Fruit fly (Drosophila melanogaster) whole organism, adult: ENCODE results near the gene CG17996.
A peak's percentile ranks its signal among the peaks of the same experiment; 100 is the strongest.

Experiments used
- CG11617 ChIP-seq: fragments of 200-800 bp; sonication (Bioruptor generic); optimal IDR thresholded peaks from 2 replicates; lab custom pipeline; 2017; ENCODE audit warnings: mild to moderate bottlenecking, missing biosample characterization, missing genetic modification reagents, missing genetic modification characterization
- CG12768 ChIP-seq: fragments of 200-800 bp; sonication (Bioruptor generic); optimal IDR thresholded peaks from 2 replicates; lab custom pipeline; 2017; ENCODE audit warnings: missing biosample characterization, missing genetic modification characterization, mild to moderate bottlenecking, moderate library complexity, missing genetic modification reagents
- CG14711 ChIP-seq: fragments of 200-800 bp; sonication (Bioruptor generic); optimal IDR thresholded peaks from 2 replicates; lab custom pipeline; 2018; ENCODE audit warnings: missing biosample characterization, mild to moderate bottlenecking, missing genetic modification characterization, moderate library complexity
- CG1620 ChIP-seq: fragments of 200-800 bp; sonication (Bioruptor generic); optimal IDR thresholded peaks from 2 replicates; lab custom pipeline; 2016; ENCODE audit warnings: missing biosample characterization, missing genetic modification characterization
- CG33017 ChIP-seq: fragments of 200-800 bp; sonication (Bioruptor generic); optimal IDR thresholded peaks from 2 replicates; lab custom pipeline; 2018; ENCODE audit warnings: missing biosample characterization, mild to moderate bottlenecking, missing genetic modification characterization, moderate library complexity
- CG5204 ChIP-seq: fragments of 200-800 bp; sonication (Bioruptor generic); optimal IDR thresholded peaks from 2 replicates; lab custom pipeline; 2016; ENCODE audit warnings: missing biosample characterization, missing genetic modification characterization
- CG7045 ChIP-seq: fragments of 200-800 bp; sonication (Bioruptor generic); optimal IDR thresholded peaks from 2 replicates; lab custom pipeline; 2017; ENCODE audit warnings: missing biosample characterization, mild to moderate bottlenecking, missing genetic modification characterization
- CG7101 ChIP-seq: fragments of 200-800 bp; sonication (Bioruptor generic); optimal IDR thresholded peaks from 2 replicates; lab custom pipeline; 2018; ENCODE audit warnings: missing biosample characterization, mild to moderate bottlenecking, missing genetic modification characterization, moderate library complexity
- Clk ChIP-seq: fragments of 200-800 bp; sonication (Bioruptor generic); optimal IDR thresholded peaks from 2 replicates; lab custom pipeline; 2017; ENCODE audit warnings: missing biosample characterization, missing genetic modification characterization
- Crg-1 ChIP-seq: fragments of 200-800 bp; sonication (Bioruptor generic); optimal IDR thresholded peaks from 2 replicates; lab custom pipeline; 2016; ENCODE audit warnings: missing biosample characterization, missing genetic modification characterization
- Hr96 ChIP-seq: fragments of 200-800 bp; sonication (Bioruptor generic); optimal IDR thresholded peaks from 2 replicates; lab custom pipeline; 2016; ENCODE audit warnings: missing biosample characterization, missing genetic modification characterization
- Mnt ChIP-seq: fragments of 200-800 bp; sonication (Bioruptor generic); optimal IDR thresholded peaks from 2 replicates; lab custom pipeline; 2016; ENCODE audit warnings: missing biosample characterization, mild to moderate bottlenecking, missing genetic modification characterization
- bab1 ChIP-seq: fragments of 200-800 bp; sonication (Bioruptor generic); optimal IDR thresholded peaks from 3 replicates; lab custom pipeline; 2019; ENCODE audit warnings: missing biosample characterization, mild to moderate bottlenecking, missing genetic modification characterization, moderate library complexity
- cic ChIP-seq: fragments of 200-800 bp; sonication (Bioruptor generic); optimal IDR thresholded peaks from 2 replicates; lab custom pipeline; 2017; ENCODE audit warnings: missing biosample characterization, mild to moderate bottlenecking, missing genetic modification characterization, moderate library complexity
- cnc ChIP-seq, 2 experiments: fragments of >200 bp; optimal IDR thresholded peaks; 2 replicates each; lab custom pipeline; 2017
- kay ChIP-seq: fragments of 200-800 bp; sonication (Bioruptor generic); peaks from one replicate; lab custom pipeline; 2016; ENCODE audit warnings: missing biosample characterization, missing genetic modification characterization, borderline replicate concordance
- ovo ChIP-seq: fragments of 200-800 bp; sonication (Bioruptor generic); optimal IDR thresholded peaks from 2 replicates; lab custom pipeline; 2016; ENCODE audit warnings: missing biosample characterization, missing genetic modification characterization
- pad ChIP-seq: fragments of 200-800 bp; sonication (Bioruptor generic); optimal IDR thresholded peaks from 3 replicates; lab custom pipeline; 2017; ENCODE audit warnings: missing biosample characterization, missing genetic modification characterization, mild to moderate bottlenecking, moderate library complexity, missing genetic modification reagents
- tj ChIP-seq: fragments of 200-800 bp; sonication (Bioruptor generic); optimal IDR thresholded peaks from 3 replicates; lab custom pipeline; 2017; ENCODE audit warnings: missing biosample characterization, mild to moderate bottlenecking, missing genetic modification characterization, moderate library complexity
- toe ChIP-seq: fragments of 200-800 bp; sonication (Bioruptor generic); optimal IDR thresholded peaks from 2 replicates; lab custom pipeline; 2016; ENCODE audit warnings: missing biosample characterization, missing genetic modification characterization

Gene CG17996

DNA sequence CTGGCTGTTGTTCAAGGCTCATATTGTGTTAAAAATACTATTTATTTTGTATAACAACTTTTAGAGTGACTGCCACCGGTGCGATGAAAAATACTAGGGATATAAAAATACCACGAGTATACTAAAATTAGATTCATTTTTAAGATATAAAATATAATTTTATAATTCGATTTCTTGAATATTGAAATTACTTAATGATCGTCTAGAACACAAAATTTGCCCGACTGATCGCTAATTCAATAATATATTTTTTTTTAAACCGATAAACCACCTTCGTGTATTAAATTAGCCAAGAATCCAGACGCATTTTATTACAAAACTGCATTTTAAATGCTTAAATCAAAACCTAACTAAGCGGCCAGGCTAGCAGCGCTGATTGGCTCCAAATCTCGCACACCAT is at the start of gene CG17996:
CG17996 (minus strand) TSS at position 101 of the 400 bp plus-strand sequence.
- no peak for TF ChIP-seq tj
- no peak for TF ChIP-seq CG11617 (GFP tag; lab: Kevin White, UChicago)
- TF ChIP-seq CG1620 (GFP tag; lab: Kevin White, UChicago): no peak
- no peak for TF ChIP-seq ovo (GFP tag; lab: Kevin White, UChicago)
- no peak for TF ChIP-seq Mnt (GFP tag; lab: Kevin White, UChicago)
- no peak for TF ChIP-seq cic
- TF ChIP-seq kay: no peak
- TF ChIP-seq Crg-1 (GFP tag; lab: Kevin White, UChicago): no peak
- TF ChIP-seq CG7045 (GFP tag; lab: Kevin White, UChicago): no peak
- TF ChIP-seq bab1 (GFP tag; lab: Kevin White, UChicago): no peak
- TF ChIP-seq toe (GFP tag; lab: Kevin White, UChicago): no peak
- no peak for TF ChIP-seq cnc (optimal IDR thresholded peaks at IDR 0.05; lab: Kevin White, UChicago)

DNA sequence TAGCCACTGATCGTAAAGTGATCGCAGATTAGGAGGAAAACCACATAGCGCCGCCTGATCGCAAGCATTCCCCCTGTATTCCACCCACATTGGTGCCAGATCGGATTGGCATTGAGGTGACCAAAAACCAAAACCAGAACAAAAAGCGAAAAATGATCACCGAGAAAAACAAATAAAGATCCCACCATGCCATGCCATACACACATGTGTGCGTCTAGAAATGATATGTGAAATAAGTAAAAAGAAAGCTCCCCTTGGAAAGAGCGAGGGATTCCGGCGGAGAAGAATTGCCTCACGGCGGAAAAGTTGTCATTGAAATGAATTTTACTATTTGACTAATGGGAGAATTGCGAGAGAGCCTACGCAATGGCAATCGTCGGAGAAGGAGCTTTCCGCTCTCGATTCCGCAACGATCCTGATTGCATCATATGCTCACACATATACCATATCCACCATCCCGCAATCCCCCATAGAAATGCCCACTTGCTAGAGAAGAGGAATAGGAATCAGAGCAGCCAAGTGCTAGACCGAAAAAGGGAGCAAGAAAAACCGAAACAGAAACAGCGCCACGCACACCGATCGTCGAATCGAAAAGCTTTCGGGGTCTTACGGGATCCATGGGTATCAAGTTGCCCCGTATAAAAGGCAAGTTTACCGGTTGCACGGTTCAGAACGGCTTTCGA is 35.4 kb upstream of the CG17996 start, which contains the start of gene Mhc:
Mhc (plus strand) TSS at position 497 of the 683 bp plus-strand sequence.
- no peak for TF ChIP-seq kay
- TF ChIP-seq toe (GFP tag; lab: Kevin White, UChicago): no peak
- no peak for TF ChIP-seq cic
- TF ChIP-seq Hr96 (GFP tag; lab: Kevin White, UChicago): no peak
- no peak for TF ChIP-seq CG12768 (GFP tag; lab: Kevin White, UChicago)
- TF ChIP-seq cnc (optimal IDR thresholded peaks at IDR 0.05; lab: Kevin White, UChicago): no peak
- TF ChIP-seq bab1 (GFP tag; lab: Kevin White, UChicago): no peak
- TF ChIP-seq Mnt (GFP tag; lab: Kevin White, UChicago): no peak
- no peak for TF ChIP-seq CG33017 (tag; lab: Kevin White, UChicago)

DNA sequence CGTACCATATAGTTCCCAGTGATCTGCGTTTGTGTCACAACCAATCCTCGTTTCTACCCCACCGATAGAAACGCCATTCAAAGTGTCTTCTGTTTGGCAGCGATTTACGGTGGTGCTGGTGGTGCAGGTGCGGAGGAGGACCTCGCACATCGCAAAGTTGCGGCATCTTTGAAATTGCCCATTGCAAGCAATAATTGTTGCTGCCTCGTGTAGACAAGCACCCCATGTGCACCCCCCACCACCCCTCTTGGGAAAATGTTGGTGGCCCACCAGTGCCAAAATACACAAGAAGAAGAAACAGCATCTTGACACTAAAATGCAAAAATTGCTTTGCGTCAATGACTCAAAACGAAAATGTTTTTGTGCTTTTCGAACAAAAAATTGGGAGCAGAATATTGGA is 33.6 kb upstream of the CG17996 start:
- no peak for TF ChIP-seq tj
- TF ChIP-seq CG5204 (GFP tag; lab: Kevin White, UChicago): no peak
- TF ChIP-seq CG33017 (tag; lab: Kevin White, UChicago): no peak
- TF ChIP-seq Mnt (GFP tag; lab: Kevin White, UChicago): no peak
- TF ChIP-seq CG7101: no peak
- no peak for TF ChIP-seq toe (GFP tag; lab: Kevin White, UChicago)
- TF ChIP-seq Crg-1 (GFP tag; lab: Kevin White, UChicago): no peak
- no peak for TF ChIP-seq kay
- no peak for TF ChIP-seq CG1620 (GFP tag; lab: Kevin White, UChicago)
- no peak for TF ChIP-seq CG7045 (GFP tag; lab: Kevin White, UChicago)
- TF ChIP-seq CG12768 (GFP tag; lab: Kevin White, UChicago): no peak
- TF ChIP-seq bab1 (GFP tag; lab: Kevin White, UChicago): no peak

DNA sequence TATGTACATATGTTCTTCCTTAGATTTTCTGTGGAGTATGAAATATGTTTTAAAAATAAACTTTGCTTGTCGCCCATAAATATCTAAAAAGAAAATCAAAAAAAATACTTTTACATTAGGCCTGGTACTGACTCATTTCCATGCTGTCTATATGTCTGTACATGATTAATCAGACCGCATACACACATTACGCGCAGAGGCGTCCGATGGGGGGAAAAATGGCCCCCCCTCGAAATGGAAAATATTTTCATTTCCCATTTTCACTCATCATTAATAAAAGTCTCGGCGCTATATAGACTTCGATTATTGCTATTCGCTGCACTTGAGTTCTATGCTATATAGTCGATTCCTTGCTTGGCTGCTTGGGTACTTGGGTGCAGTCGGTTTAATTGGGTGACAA is 31.1 kb upstream of the CG17996 start:
- TF ChIP-seq CG33017 (tag; lab: Kevin White, UChicago): no peak
- TF ChIP-seq CG5204 (GFP tag; lab: Kevin White, UChicago): no peak
- TF ChIP-seq cnc (optimal IDR thresholded peaks at IDR 0.05; lab: Kevin White, UChicago): no peak
- no peak for TF ChIP-seq CG14711
- no peak for TF ChIP-seq kay
- TF ChIP-seq Hr96 (GFP tag; lab: Kevin White, UChicago): no peak
- TF ChIP-seq cic: no peak
- no peak for TF ChIP-seq tj
- no peak for TF ChIP-seq CG12768 (GFP tag; lab: Kevin White, UChicago)
- TF ChIP-seq Mnt (GFP tag; lab: Kevin White, UChicago): no peak
- TF ChIP-seq CG7045 (GFP tag; lab: Kevin White, UChicago): no peak
- TF ChIP-seq ovo (GFP tag; lab: Kevin White, UChicago): no peak

DNA sequence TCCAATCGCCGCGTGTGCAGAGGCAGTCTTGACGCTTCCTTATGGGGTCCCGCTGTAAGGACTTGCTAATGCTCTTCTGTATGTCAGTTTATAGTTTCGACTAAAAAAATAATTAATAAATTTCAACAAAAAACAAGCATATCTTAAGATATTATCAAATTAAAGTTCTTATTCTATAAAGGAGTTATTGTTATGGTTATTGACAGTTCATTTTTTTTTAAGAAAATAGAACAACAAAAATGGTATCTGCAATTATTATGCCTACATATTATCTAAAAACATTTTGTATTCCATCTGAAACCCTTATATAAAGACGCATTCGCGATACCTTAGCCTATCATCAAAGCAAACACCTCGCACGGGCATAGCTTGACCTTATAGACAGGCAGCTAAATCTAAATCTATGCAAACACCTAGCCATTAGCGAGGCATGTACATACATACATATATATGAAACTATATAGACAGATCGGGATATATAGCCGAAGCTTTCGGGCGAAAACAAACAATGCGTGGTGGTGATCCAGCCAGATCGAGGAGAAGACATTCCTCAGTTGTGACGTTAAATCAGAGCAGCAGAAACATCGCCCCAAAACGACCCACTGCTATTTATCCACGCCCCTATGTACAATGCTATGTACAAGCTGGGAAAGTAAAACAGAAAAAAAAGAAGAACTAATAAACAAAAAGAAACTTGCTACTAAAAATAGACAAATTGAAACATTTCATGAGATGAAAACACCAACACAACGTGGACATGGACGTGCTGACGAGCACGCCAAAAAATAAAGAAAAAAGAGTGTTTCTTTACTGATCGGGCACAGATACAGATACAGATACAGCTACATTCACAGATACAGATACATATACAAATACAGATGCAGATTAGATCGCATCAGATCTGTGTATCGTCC is 29.9 kb upstream of the CG17996 start, which contains the start of gene ppk17:
ppk17 (minus strand) TSS at position 51 of the 914 bp plus-strand sequence.
- TF ChIP-seq kay: peak; percentile 32
- TF ChIP-seq cnc (optimal IDR thresholded peaks at IDR 0.05; lab: Kevin White, UChicago): no peak

DNA sequence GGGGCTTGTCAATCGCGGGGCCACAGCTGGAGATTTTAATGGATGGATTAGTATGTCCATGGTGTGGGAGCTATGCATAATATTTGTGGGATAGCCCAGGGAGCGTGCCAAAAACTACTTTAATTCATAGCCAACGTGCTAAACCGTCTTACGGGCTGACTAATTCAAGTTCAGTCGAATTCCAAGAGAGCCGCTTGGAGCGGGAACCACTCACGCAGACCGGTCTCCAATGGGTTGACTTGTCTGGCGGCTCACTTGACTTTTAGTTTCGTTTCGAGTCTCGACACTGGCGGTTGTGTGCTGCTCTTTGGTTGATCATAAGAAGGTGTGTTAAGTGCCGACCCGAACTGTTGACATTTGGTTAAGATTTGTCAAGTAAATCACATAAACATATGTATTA is 23.2 kb upstream of the CG17996 start, which contains the start of gene yellow-b:
yellow-b (plus strand) TSS at position 263 of the 400 bp plus-strand sequence.
- TF ChIP-seq CG11617 (GFP tag; lab: Kevin White, UChicago): no peak
- no peak for TF ChIP-seq ovo (GFP tag; lab: Kevin White, UChicago)
- no peak for TF ChIP-seq CG33017 (tag; lab: Kevin White, UChicago)
- no peak for TF ChIP-seq CG1620 (GFP tag; lab: Kevin White, UChicago)
- no peak for TF ChIP-seq Hr96 (GFP tag; lab: Kevin White, UChicago)
- no peak for TF ChIP-seq CG7045 (GFP tag; lab: Kevin White, UChicago)
- no peak for TF ChIP-seq pad (GFP tag; lab: Kevin White, UChicago)
- no peak for TF ChIP-seq bab1 (GFP tag; lab: Kevin White, UChicago)
- no peak for TF ChIP-seq Clk (GFP tag; lab: Kevin White, UChicago)
- TF ChIP-seq CG5204 (GFP tag; lab: Kevin White, UChicago): no peak
